Fruit fly (Drosophila melanogaster): ENCODE measurements around the gene chinmo.

Gene chinmo

DNA sequence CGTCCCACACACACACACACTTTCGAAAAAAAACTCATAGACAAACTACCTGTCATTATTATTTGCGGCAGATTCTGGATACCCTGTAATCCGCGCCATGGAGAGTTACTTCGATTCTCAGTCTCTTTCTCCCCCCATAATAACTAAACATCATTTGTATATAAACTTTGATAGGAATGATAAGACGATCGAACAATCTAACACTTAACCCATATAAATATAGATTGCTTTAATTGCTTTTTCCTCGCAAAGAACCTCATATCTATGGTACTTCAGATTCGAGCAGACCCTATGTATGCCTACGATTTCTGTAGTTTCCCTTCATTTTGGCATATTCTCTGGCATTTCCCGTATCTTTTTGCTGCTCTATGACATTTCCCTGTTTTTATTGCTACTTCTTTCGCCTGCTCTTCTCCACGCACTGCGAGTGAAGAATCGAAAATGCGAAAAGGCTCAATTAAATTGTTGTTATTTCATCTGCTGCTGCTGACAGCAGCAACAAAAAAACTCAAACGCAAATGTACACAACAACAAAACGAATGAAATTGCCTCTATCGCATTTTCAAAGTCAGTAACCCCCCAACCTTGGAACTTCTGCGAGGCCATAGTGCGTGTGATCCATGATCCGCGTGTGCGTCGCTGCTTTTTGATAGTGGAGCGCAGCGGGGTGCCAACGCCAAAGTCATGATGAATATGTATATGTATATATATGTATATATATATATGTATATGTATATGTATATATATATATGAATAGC lies 16.8 kb upstream of the chinmo start (continued):
- no peak for TF ChIP-seq Sox100B (GFP tag; optimal IDR thresholded peaks at IDR 0.05)
- TF ChIP-seq CG31441 (GFP tag; IDR thresholded peaks at IDR 0.05): no peak
- TF ChIP-seq ssp (GFP tag; IDR thresholded peaks at IDR 0.05): peak; percentile 36
- peak; percentile 80 for TF ChIP-seq CG11085 (GFP tag; IDR thresholded peaks at IDR 0.05)
- no peak for TF ChIP-seq ken (GFP tag; IDR thresholded peaks at IDR 0.05)
- peak; percentile 51 for TF ChIP-seq CG6683 (GFP tag; optimal IDR thresholded peaks at IDR 0.05)
- TF ChIP-seq aop (GFP tag; IDR thresholded peaks at IDR 0.05): no peak
- TF ChIP-seq gcm2 (GFP tag; optimal IDR thresholded peaks at IDR 0.05): peak; percentile 43
- TF ChIP-seq CG4854 (GFP tag; optimal IDR thresholded peaks at IDR 0.05): peak; percentile 33
- peak; percentile 80 for TF ChIP-seq fd3F (GFP tag; optimal IDR thresholded peaks at IDR 0.05)
- TF ChIP-seq nerfin-2 (GFP tag; IDR thresholded peaks at IDR 0.05; ENCODE audit: partially characterized antibody): no peak
- TF ChIP-seq CG13287 (GFP tag; IDR thresholded peaks at IDR 0.05; ENCODE audit: partially characterized antibody): no peak
- TF ChIP-seq CG3163 (GFP tag; optimal IDR thresholded peaks at IDR 0.05): peak; percentile 53
- TF ChIP-seq Gug (GFP tag; IDR thresholded peaks at IDR 0.05): peak; percentile 67; the same call in 2 of the 4 replicates
- peak; percentile 65 for TF ChIP-seq CG7556 (GFP tag; optimal IDR thresholded peaks at IDR 0.05)
- TF ChIP-seq p53 (GFP tag; optimal IDR thresholded peaks at IDR 0.05): no peak
- TF ChIP-seq E2f1 (GFP tag; IDR thresholded peaks at IDR 0.05): peak; percentile 74
- TF ChIP-seq C15 (GFP tag; IDR thresholded peaks at IDR 0.05): peak; percentile 86
- TF ChIP-seq CG3281 (GFP tag; optimal IDR thresholded peaks at IDR 0.05): peak; percentile 89
- TF ChIP-seq CG10462 (GFP tag; optimal IDR thresholded peaks at IDR 0.05): no peak
- TF ChIP-seq chm (GFP tag; IDR thresholded peaks at IDR 0.05): no peak
- TF ChIP-seq unpg (GFP tag; optimal IDR thresholded peaks at IDR 0.05): peak; percentile 62
- TF ChIP-seq eve (GFP tag; optimal IDR thresholded peaks at IDR 0.05): no peak
- TF ChIP-seq CG8281 (tag; optimal IDR thresholded peaks at IDR 0.05): peak; percentile 23
- TF ChIP-seq zfh2 (GFP tag; optimal IDR thresholded peaks at IDR 0.05): peak; percentile 94
- peak; percentile 11 for TF ChIP-seq ash1 (GFP tag; optimal IDR thresholded peaks at IDR 0.05)
- peak; percentile 75 for TF ChIP-seq CG15514 (GFP tag; optimal IDR thresholded peaks at IDR 0.05)
- TF ChIP-seq CG6175 (GFP tag; IDR thresholded peaks at IDR 0.05): peak; percentile 70
- no peak for TF ChIP-seq stwl (tag; optimal IDR thresholded peaks at IDR 0.05)
- no peak for TF ChIP-seq run (tag; optimal IDR thresholded peaks at IDR 0.05)
- peak; percentile 77 for TF ChIP-seq CG9817 (tag; optimal IDR thresholded peaks at IDR 0.05)
- no peak for TF ChIP-seq sqz (GFP tag; optimal IDR thresholded peaks at IDR 0.05)
- peak; percentile 76 for TF ChIP-seq maf-S (GFP tag; optimal IDR thresholded peaks at IDR 0.05)
- TF ChIP-seq BEAF-32 (GFP tag; optimal IDR thresholded peaks at IDR 0.05): no peak
- peak; percentile 71; the same call in 1 of the 2 replicates for TF ChIP-seq CG17612 (GFP tag; IDR thresholded peaks at IDR 0.05)
- no peak for TF ChIP-seq jigr1 (GFP tag; IDR thresholded peaks at IDR 0.05)
- peak; percentile 62; the same call in 1 of the 2 replicates for TF ChIP-seq Adf1 (GFP tag; IDR thresholded peaks at IDR 0.05)
- peak; percentile 8 for TF ChIP-seq pzg (GFP tag; optimal IDR thresholded peaks at IDR 0.05)
- TF ChIP-seq exex (tag; optimal IDR thresholded peaks at IDR 0.05): peak; percentile 89
- TF ChIP-seq org-1 (GFP tag; optimal IDR thresholded peaks at IDR 0.05): peak; percentile 55
- TF ChIP-seq CG12219 (GFP tag; optimal IDR thresholded peaks at IDR 0.05): peak; percentile 41
- no peak for TF ChIP-seq Lim3 (GFP tag; IDR thresholded peaks at IDR 0.05)
- TF ChIP-seq nom (GFP tag; optimal IDR thresholded peaks at IDR 0.05): no peak
- no peak; the same call in 1 of the 2 replicates for TF ChIP-seq wor (GFP tag; IDR thresholded peaks at IDR 0.05)
- TF ChIP-seq crol (GFP tag; IDR thresholded peaks at IDR 0.05): peak; percentile 49; the same call in 1 of the 2 replicates
- peak; percentile 76 for TF ChIP-seq bab2 (GFP tag; optimal IDR thresholded peaks at IDR 0.05)
- no peak for TF ChIP-seq CG10979 (tag; optimal IDR thresholded peaks at IDR 0.05)
- peak; percentile 63 for TF ChIP-seq tio (GFP tag; optimal IDR thresholded peaks at IDR 0.05)
- peak; percentile 76 for TF ChIP-seq CG7372 (GFP tag; IDR thresholded peaks at IDR 0.05)
